Worm (Caenorhabditis elegans) whole organism, L2 larva: Measurements from ENCODE around the gene H01M10.1.
A peak's percentile ranks its signal among the peaks of the same experiment; 100 is the strongest.

Experiments
- F13H6.1 ChIP-seq: sonication (generic microtip); optimal IDR thresholded peaks from 2 replicates; lab custom pipeline; 2016; ENCODE audit warnings: missing genetic modification characterization, missing compliant biosample characterization
- Y55F3AM.14 ChIP-seq: fragments of 200-800 bp; sonication (Bioruptor generic); optimal IDR thresholded peaks from 2 replicates; lab custom pipeline; 2018; ENCODE audit warnings: mild to moderate bottlenecking, missing genetic modification characterization, missing compliant biosample characterization
- alr-1 ChIP-seq: fragments of 150-350 bp; optimal IDR thresholded peaks from 2 replicates; lab custom pipeline; 2014; ENCODE audit warnings: missing biosample characterization, missing genetic modification characterization
- blmp-1 ChIP-seq: sonication (generic microtip); optimal IDR thresholded peaks from 2 replicates; lab custom pipeline; 2017; ENCODE audit warnings: missing genetic modification characterization, mild to moderate bottlenecking, missing compliant biosample characterization, antibody characterized with exemption, moderate library complexity; ENCODE audit not compliant: insufficient read depth
- crh-2 ChIP-seq: sonication (generic microtip); optimal IDR thresholded peaks from 2 replicates; lab custom pipeline; 2017; ENCODE audit warnings: missing biosample characterization, missing genetic modification characterization
- egl-27 ChIP-seq: sonication (generic microtip); optimal IDR thresholded peaks from 3 replicates; lab custom pipeline; 2017; ENCODE audit warnings: missing biosample characterization, missing genetic modification reagents, missing genetic modification characterization
- fos-1 ChIP-seq: fragments of 150-350 bp; optimal IDR thresholded peaks from 2 replicates; lab custom pipeline; 2014; ENCODE audit warnings: missing biosample characterization, missing genetic modification characterization
- lin-11 ChIP-seq: fragments of 150-350 bp; sonication (generic microtip); optimal IDR thresholded peaks from 2 replicates; lab custom pipeline; 2014; ENCODE audit warnings: missing biosample characterization, missing genetic modification characterization, inconsistent platforms, mixed read lengths
- lin-13 ChIP-seq: fragments of 150-350 bp; optimal IDR thresholded peaks from 2 replicates; lab custom pipeline; 2014; ENCODE audit warnings: missing biosample characterization, missing genetic modification reagents, missing genetic modification characterization
- lsy-2 ChIP-seq, 2 experiments: fragments of 150-350 bp in 1 of 2; sonication (generic microtip) in 1 of 2; optimal IDR thresholded peaks; 2 replicates each; lab custom pipeline; 2014 to 2017; ENCODE audit warnings: missing biosample characterization in 2 of 2, missing genetic modification characterization in 2 of 2
- mbf-1 ChIP-seq: sonication (generic microtip); optimal IDR thresholded peaks from 2 replicates; lab custom pipeline; 2017; ENCODE audit warnings: missing biosample characterization, missing genetic modification characterization
- nhr-12 ChIP-seq: fragments of 150-350 bp; optimal IDR thresholded peaks from 2 replicates; lab custom pipeline; 2014; ENCODE audit warnings: missing biosample characterization, missing genetic modification characterization
- nhr-129 ChIP-seq: fragments of 150-350 bp; optimal IDR thresholded peaks from 2 replicates; lab custom pipeline; 2014; ENCODE audit warnings: missing biosample characterization, missing genetic modification characterization
- nhr-21 ChIP-seq: fragments of 150-350 bp; optimal IDR thresholded peaks from 2 replicates; lab custom pipeline; 2014; ENCODE audit warnings: missing biosample characterization, missing genetic modification characterization
- nhr-77 ChIP-seq: fragments of 150-350 bp; optimal IDR thresholded peaks from 2 replicates; lab custom pipeline; 2014; ENCODE audit warnings: missing biosample characterization, missing genetic modification characterization
- skn-1 ChIP-seq: sonication (generic microtip); optimal IDR thresholded peaks from 2 replicates; lab custom pipeline; 2017; ENCODE audit warnings: missing biosample characterization, missing genetic modification characterization
- sma-3 ChIP-seq: sonication (generic microtip); optimal IDR thresholded peaks from 2 replicates; lab custom pipeline; 2016; ENCODE audit warnings: missing genetic modification reagents, missing genetic modification characterization, missing compliant biosample characterization
- sma-9 ChIP-seq, 2 experiments: fragments of 150-350 bp in 1 of 2; sonication (generic microtip) in 1 of 2; optimal IDR thresholded peaks; 2 replicates each; lab custom pipeline; 2014 to 2016; ENCODE audit warnings: missing genetic modification characterization in 2 of 2, mild to moderate bottlenecking in 1 of 2, missing biosample characterization in 1 of 2, missing compliant biosample characterization in 1 of 2, missing genetic modification reagents in 1 of 2, moderate library complexity in 1 of 2
- snpc-4 ChIP-seq: fragments of 150-350 bp; optimal IDR thresholded peaks from 2 replicates; lab custom pipeline; 2014; ENCODE audit warnings: missing biosample characterization, missing genetic modification characterization
- ztf-1 ChIP-seq: fragments of 200-800 bp; sonication (Bioruptor generic); conservative IDR thresholded peaks from 2 replicates; pipeline ENCODE4 v1.3.6; 2022; ENCODE audit warnings: missing genetic modification characterization, missing compliant biosample characterization
- ztf-4 ChIP-seq: fragments of 150-350 bp; optimal IDR thresholded peaks from 2 replicates; lab custom pipeline; 2014; ENCODE audit warnings: missing biosample characterization, missing genetic modification characterization

Gene H01M10.1

ce11 chrX:2532357-2532756, 48.0 kb downstream of the H01M10.1 start, which contains the start of gene tbc-12:
Gene tbc-12, minus strand, starts transcription at chrX:2532457.
- no peak for TF ChIP-seq nhr-12 (tag; lab: Kevin White, UChicago)
- no peak for TF ChIP-seq Y55F3AM.14
- no peak for TF ChIP-seq alr-1
- TF ChIP-seq snpc-4, result no peak
- no peak for TF ChIP-seq ztf-1 (GFP tag; lab: Robert Waterston, UW)
- TF ChIP-seq mbf-1 (tag; lab: Kevin White, UChicago), result no peak
- no peak for TF ChIP-seq lin-13 (GFP tag; lab: Kevin White, UChicago)
- no peak for TF ChIP-seq lsy-2 (tag; optimal IDR thresholded peaks at IDR 0.05; lab: Kevin White, UChicago)

- no peak for TF ChIP-seq nhr-77 (tag; lab: Kevin White, UChicago)
- peak; percentile 34 for TF ChIP-seq nhr-21 (tag; lab: Kevin White, UChicago)
- peak; percentile 45 for TF ChIP-seq Y55F3AM.14
- no peak for TF ChIP-seq lin-11
- TF ChIP-seq sma-9 (GFP tag; optimal IDR thresholded peaks at IDR 0.05; lab: Kevin White, UChicago), result peak; percentile 51
- no peak for TF ChIP-seq sma-9 (tag; optimal IDR thresholded peaks at IDR 0.05; lab: Kevin White, UChicago)
- peak in 1 of 2 experiments; percentile 30 for TF ChIP-seq lsy-2 (tag; optimal IDR thresholded peaks at IDR 0.05; lab: Kevin White, UChicago)
- peak; percentile 5 for TF ChIP-seq blmp-1
- TF ChIP-seq ztf-4 (tag; lab: Kevin White, UChicago), result peak; percentile 34
- TF ChIP-seq sma-3 (GFP tag; lab: Kevin White, UChicago), result peak; percentile 27
- TF ChIP-seq fos-1 (tag; lab: Kevin White, UChicago), result peak; percentile 48
- no peak for TF ChIP-seq skn-1 (tag; lab: Kevin White, UChicago)
- TF ChIP-seq egl-27, result no peak
- TF ChIP-seq crh-2 (tag; lab: Kevin White, UChicago), result peak; percentile 54
- peak; percentile 39 for TF ChIP-seq F13H6.1 (tag; lab: Kevin White, UChicago)
- TF ChIP-seq nhr-129, result peak; percentile 20
Measured at ce11 chrX:2531276-2531675, 49.1 kb downstream of the H01M10.1 start.
